Fruit fly (Drosophila melanogaster): Measurements from ENCODE around the gene pelo.
A peak's percentile ranks its signal among the peaks of the same experiment; 100 is the strongest.

Gene pelo

DNA sequence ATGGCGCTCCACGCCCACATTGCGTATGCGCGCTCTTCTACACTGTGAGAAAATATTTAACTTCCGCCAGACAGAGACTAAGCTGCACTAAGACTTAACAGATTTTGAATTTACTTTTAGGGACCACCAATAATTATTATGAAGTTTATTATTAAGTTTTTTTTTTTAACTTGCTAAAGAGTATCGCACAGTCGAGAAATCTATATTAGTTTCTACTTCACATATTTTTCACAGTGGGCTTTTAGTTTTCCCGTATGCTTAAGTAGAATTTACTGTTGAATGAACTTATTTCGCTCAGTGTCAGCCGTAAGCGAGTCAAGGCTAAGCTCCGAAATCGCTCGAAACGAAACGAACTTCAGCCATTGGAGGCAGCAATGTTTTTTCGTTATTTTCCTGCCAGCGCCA is 40.1 kb upstream of the pelo start (continued):
- TF ChIP-seq CG11902 (GFP tag; optimal IDR thresholded peaks at IDR 0.05) (no peak), CG9139 (GFP tag; optimal IDR thresholded peaks at IDR 0.05) (no peak), CG4318 (GFP tag; optimal IDR thresholded peaks at IDR 0.05) (peak; percentile 6), Hr4 (GFP tag; optimal IDR thresholded peaks at IDR 0.05) (peak; percentile 44), Eip75B (GFP tag; optimal IDR thresholded peaks at IDR 0.05) (peak; percentile 56), OdsH (GFP tag; optimal IDR thresholded peaks at IDR 0.05) (no peak), Hr39 (GFP tag; optimal IDR thresholded peaks at IDR 0.05) (no peak), Sox15 (GFP tag; optimal IDR thresholded peaks at IDR 0.05) (no peak), fkh (GFP tag; optimal IDR thresholded peaks at IDR 0.05) (no peak), fd85E (GFP tag; optimal IDR thresholded peaks at IDR 0.05) (no peak), CG8119 (GFP tag; IDR thresholded peaks at IDR 0.05) (peak; percentile 52; the same call in 1 of the 3 replicates), CG3032 (tag; optimal IDR thresholded peaks at IDR 0.05) (no peak), Eip93F (GFP tag; optimal IDR thresholded peaks at IDR 0.05) (no peak), fd59A (GFP tag; optimal IDR thresholded peaks at IDR 0.05) (peak; percentile 35), Blimp-1 (GFP tag; optimal IDR thresholded peaks at IDR 0.05) (no peak), CG6276 (GFP tag; optimal IDR thresholded peaks at IDR 0.05) (no peak), CG1621 (tag; optimal IDR thresholded peaks at IDR 0.05) (no peak), CG3919 (GFP tag; optimal IDR thresholded peaks at IDR 0.05) (peak; percentile 15), CG6808 (GFP tag; optimal IDR thresholded peaks at IDR 0.05) (peak; percentile 29), Eip78C (GFP tag) (peak; percentile 19), Sox102F (GFP tag; optimal IDR thresholded peaks at IDR 0.05) (peak; percentile 49), Met (GFP tag; optimal IDR thresholded peaks at IDR 0.05) (peak; percentile 51), CG6163 (GFP tag; IDR thresholded peaks at IDR 0.05) (0 out of 3 replicates have a peak, but pooled peaks have one; percentile 7), lz (GFP tag; optimal IDR thresholded peaks at IDR 0.05) (peak; percentile 43), ss (GFP tag; optimal IDR thresholded peaks at IDR 0.05) (no peak), spab (GFP tag; optimal IDR thresholded peaks at IDR 0.05) (peak; percentile 49), CG6792 (GFP tag; optimal IDR thresholded peaks at IDR 0.05) (no peak), CG16779 (tag; optimal IDR thresholded peaks at IDR 0.05) (peak; percentile 32), CG8319 (GFP tag; optimal IDR thresholded peaks at IDR 0.05) (no peak)

- TF ChIP-seq CG8319 (GFP tag; optimal IDR thresholded peaks at IDR 0.05) (no peak), CG10669 (GFP tag; optimal IDR thresholded peaks at IDR 0.05) (no peak), ss (GFP tag; optimal IDR thresholded peaks at IDR 0.05) (no peak), eg (GFP tag; IDR thresholded peaks at IDR 0.05) (0 out of 3 replicates have a peak, but pooled peaks have one; percentile 7), CG8119 (GFP tag; IDR thresholded peaks at IDR 0.05) (no peak), salr (GFP tag; optimal IDR thresholded peaks at IDR 0.05) (no peak), CG7368 (GFP tag; optimal IDR thresholded peaks at IDR 0.05) (no peak), Gug (GFP tag; IDR thresholded peaks at IDR 0.05) (no peak), Eip78C (GFP tag) (peak; percentile 26), CG31627 (GFP tag; optimal IDR thresholded peaks at IDR 0.05) (no peak)
Observed at dm6 chr2L:9662977-9663376, 37.6 kb upstream of the pelo start.

DNA sequence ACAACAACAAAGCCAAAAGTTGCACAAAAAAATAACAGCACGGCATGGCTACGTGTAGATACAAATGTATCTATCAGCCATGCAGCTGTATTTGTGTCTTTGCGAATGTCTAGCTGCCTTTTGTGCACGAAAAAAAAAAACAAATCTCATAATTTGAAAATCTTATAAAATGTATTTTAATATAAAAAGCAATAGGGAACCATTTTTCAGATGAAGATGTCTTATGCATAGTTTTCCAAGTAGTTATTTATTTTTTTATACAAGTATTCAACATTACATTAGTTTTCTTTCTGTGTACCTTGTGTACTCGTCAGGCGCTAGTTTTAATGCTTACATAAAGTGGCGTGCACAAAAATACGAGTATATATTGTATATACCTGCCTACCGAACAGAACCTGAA is 31.3 kb upstream of the pelo start:
- TF ChIP-seq CG6163 (GFP tag; IDR thresholded peaks at IDR 0.05) = peak; percentile 77
- TF ChIP-seq CG11902 (GFP tag; optimal IDR thresholded peaks at IDR 0.05) = no peak
- no peak for TF ChIP-seq fd85E (GFP tag; optimal IDR thresholded peaks at IDR 0.05)
- peak; percentile 58 for TF ChIP-seq CG32006 (GFP tag; optimal IDR thresholded peaks at IDR 0.05)
- peak; percentile 44 for TF ChIP-seq OdsH (GFP tag; optimal IDR thresholded peaks at IDR 0.05)
- TF ChIP-seq Lpt (GFP tag; optimal IDR thresholded peaks at IDR 0.05) = peak; percentile 29
- peak; percentile 88 for TF ChIP-seq Gug (GFP tag; IDR thresholded peaks at IDR 0.05)
- TF ChIP-seq Blimp-1 (GFP tag; optimal IDR thresholded peaks at IDR 0.05) = no peak
- peak; percentile 21 for TF ChIP-seq achi (GFP tag; optimal IDR thresholded peaks at IDR 0.05)
- peak; percentile 54 for TF ChIP-seq Hr4 (GFP tag; optimal IDR thresholded peaks at IDR 0.05)
- TF ChIP-seq CG8119 (GFP tag; IDR thresholded peaks at IDR 0.05) = peak; percentile 80; the same call in 2 of the 3 replicates
- no peak for TF ChIP-seq fd59A (GFP tag; optimal IDR thresholded peaks at IDR 0.05)
- no peak for TF ChIP-seq CG7368 (GFP tag; optimal IDR thresholded peaks at IDR 0.05)
- TF ChIP-seq dsx (GFP tag; optimal IDR thresholded peaks at IDR 0.05; ENCODE audit: poor library complexity, severe bottlenecking) = no peak
- TF ChIP-seq spab (GFP tag; optimal IDR thresholded peaks at IDR 0.05) = no peak
- peak; percentile 41 for TF ChIP-seq CG3919 (GFP tag; optimal IDR thresholded peaks at IDR 0.05)
- TF ChIP-seq Eip75B (GFP tag; optimal IDR thresholded peaks at IDR 0.05) = no peak
- TF ChIP-seq CG9139 (GFP tag; optimal IDR thresholded peaks at IDR 0.05) = no peak
- no peak for TF ChIP-seq svp (GFP tag)
- TF ChIP-seq Eip93F (GFP tag; optimal IDR thresholded peaks at IDR 0.05) = no peak
- TF ChIP-seq Ets21C (GFP tag; optimal IDR thresholded peaks at IDR 0.05) = no peak
- peak; percentile 83 for TF ChIP-seq Eip78C (GFP tag)
- peak; percentile 85 for TF ChIP-seq CG11294 (GFP tag; IDR thresholded peaks at IDR 0.05)
- peak; percentile 80 for TF ChIP-seq CG6276 (GFP tag; optimal IDR thresholded peaks at IDR 0.05)
- peak; percentile 95 for TF ChIP-seq eg (GFP tag; IDR thresholded peaks at IDR 0.05)
- no peak for TF ChIP-seq ss (GFP tag; optimal IDR thresholded peaks at IDR 0.05)
- TF ChIP-seq acj6 (GFP tag; optimal IDR thresholded peaks at IDR 0.05) = no peak
- peak; percentile 11 for TF ChIP-seq net (GFP tag; optimal IDR thresholded peaks at IDR 0.05)
- no peak for TF ChIP-seq salr (GFP tag; optimal IDR thresholded peaks at IDR 0.05)
- no peak for TF ChIP-seq CG8319 (GFP tag; optimal IDR thresholded peaks at IDR 0.05)
- peak; percentile 88 for TF ChIP-seq CG15336 (GFP tag; IDR thresholded peaks at IDR 0.05)
